Worm (Caenorhabditis elegans) whole organism, mixed stage, embryonic: ENCODE measurements around the gene sto-3.

Source experiments
- lsy-2 ChIP-seq: fragments of 150-350 bp; optimal IDR thresholded peaks from 2 replicates; lab custom pipeline; 2014; ENCODE audit warnings: missing biosample characterization, missing genetic modification characterization
- mep-1 ChIP-seq: fragments of 150-350 bp; optimal IDR thresholded peaks from 2 replicates; lab custom pipeline; 2017; ENCODE audit warnings: missing biosample characterization, missing genetic modification reagents, missing genetic modification characterization, inconsistent platforms
- nhr-76 ChIP-seq: sonication (generic microtip); optimal IDR thresholded peaks from 2 replicates; lab custom pipeline; 2017; ENCODE audit warnings: missing biosample characterization, missing genetic modification characterization

ce11 chrX:11605766-11606490 is 16.0 kb downstream of the sto-3 start:
- TF ChIP-seq lsy-2 (tag; lab: Kevin White, UChicago) (peak; percentile 86), mep-1 (tag; lab: Kevin White, UChicago) (peak; percentile 97), nhr-76 (tag; lab: Kevin White, UChicago) (no peak)
